Fruit fly (Drosophila melanogaster): ENCODE measurements around the gene side-IV.

- TF ChIP-seq fd85E (GFP tag; optimal IDR thresholded peaks at IDR 0.05) (peak; percentile 46), esn (GFP tag; optimal IDR thresholded peaks at IDR 0.05) (peak; percentile 84)
Observed at dm6 chr3R:13433623-13434022, 16.8 kb upstream of the side-IV start.
